Worm (Caenorhabditis elegans) whole organism, midembryonic: ENCODE results near the gene rpn-1.

Experiments used
- ref-1 ChIP-seq: fragments of 200-800 bp; sonication (Bioruptor generic); conservative IDR thresholded peaks from 2 replicates; pipeline ENCODE4 v1.3.6; 2022; ENCODE audit warnings: missing genetic modification reagents, missing genetic modification characterization, missing compliant biosample characterization
- tab-1 ChIP-seq: fragments of 200-800 bp; sonication (Bioruptor generic); IDR thresholded peaks from 2 replicates; pipeline ENCODE4 v1.3.6; 2022; ENCODE audit warnings: missing genetic modification characterization, missing compliant biosample characterization
- ztf-29 ChIP-seq: fragments of 200-800 bp; sonication (Bioruptor generic); IDR thresholded peaks from 2 replicates; pipeline ENCODE4 v1.3.6; 2022; ENCODE audit warnings: missing genetic modification reagents, missing genetic modification characterization, missing compliant biosample characterization

DNA sequence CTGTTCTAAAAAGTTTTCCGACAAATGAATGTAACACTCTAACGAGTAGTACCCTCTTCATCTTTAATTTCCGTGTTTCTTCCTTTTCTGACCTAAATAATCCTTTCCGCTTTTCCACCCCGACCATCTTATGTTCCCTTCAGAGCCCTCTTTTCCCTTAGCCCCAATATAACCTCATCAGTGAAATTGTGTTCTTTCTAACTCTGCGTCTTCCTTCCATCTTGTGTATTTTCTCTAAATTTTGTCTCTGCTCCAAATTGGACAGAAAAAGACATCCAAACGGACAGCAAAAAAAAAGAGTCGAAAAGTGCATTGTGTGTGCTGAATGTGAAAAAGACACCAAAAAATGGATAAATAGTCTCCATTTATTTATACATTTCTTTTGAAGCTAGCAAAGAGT, 49.8 kb upstream of the rpn-1 start:
- TF ChIP-seq ref-1 (GFP tag; lab: Robert Waterston, UW) (no peak), tab-1 (no peak), ztf-29 (no peak)
